Fruit fly (Drosophila melanogaster) S2 (cell line): ENCODE results near the gene CG13999.

ENCODE experiments used
- CG8478 ChIP-seq: fragments of >200 bp; optimal IDR thresholded peaks from 2 replicates; lab custom pipeline; 2018
- CTCF ChIP-seq, 2 experiments: fragments of >200 bp; optimal IDR thresholded peaks; 2 replicates each; lab custom pipeline; 2018

DNA sequence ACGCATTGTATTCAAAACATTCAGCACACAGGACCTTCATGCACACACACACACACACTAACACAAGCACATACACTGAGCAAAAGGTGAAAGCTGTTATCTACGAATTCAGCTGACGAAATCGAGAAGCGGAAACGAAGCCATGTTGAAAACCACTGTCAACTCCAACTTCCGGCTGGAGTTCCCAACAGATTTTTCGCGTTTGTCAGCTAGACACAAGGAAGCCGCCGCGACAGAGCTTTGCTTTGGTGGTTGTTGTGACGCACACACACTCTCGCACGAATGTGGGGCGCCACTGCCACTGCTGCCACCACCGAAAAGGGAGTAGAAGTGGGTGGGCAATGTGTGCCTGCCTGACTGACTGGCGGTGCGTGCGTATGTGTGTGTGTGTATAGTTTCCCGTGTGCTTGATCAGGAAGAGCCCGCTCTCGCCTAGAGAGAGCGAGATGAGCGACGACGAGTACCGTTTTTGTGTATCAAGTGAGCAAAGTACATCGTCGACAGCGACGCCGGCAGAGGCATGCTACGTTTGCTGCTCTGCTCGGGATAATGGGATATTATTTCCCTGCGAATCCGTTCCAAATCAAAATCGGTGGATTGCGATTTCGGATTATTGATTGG is 41.5 kb upstream of the CG13999 start:
- no peak for TF ChIP-seq CG8478
- TF ChIP-seq CTCF (optimal IDR thresholded peaks at IDR 0.05; lab: Kevin White, UChicago): no peak
